Worm (Caenorhabditis elegans): ENCODE results near the gene acdh-12.
A peak's percentile ranks its signal among the peaks of the same experiment; 100 is the strongest.

The acdh-12 gene

DNA sequence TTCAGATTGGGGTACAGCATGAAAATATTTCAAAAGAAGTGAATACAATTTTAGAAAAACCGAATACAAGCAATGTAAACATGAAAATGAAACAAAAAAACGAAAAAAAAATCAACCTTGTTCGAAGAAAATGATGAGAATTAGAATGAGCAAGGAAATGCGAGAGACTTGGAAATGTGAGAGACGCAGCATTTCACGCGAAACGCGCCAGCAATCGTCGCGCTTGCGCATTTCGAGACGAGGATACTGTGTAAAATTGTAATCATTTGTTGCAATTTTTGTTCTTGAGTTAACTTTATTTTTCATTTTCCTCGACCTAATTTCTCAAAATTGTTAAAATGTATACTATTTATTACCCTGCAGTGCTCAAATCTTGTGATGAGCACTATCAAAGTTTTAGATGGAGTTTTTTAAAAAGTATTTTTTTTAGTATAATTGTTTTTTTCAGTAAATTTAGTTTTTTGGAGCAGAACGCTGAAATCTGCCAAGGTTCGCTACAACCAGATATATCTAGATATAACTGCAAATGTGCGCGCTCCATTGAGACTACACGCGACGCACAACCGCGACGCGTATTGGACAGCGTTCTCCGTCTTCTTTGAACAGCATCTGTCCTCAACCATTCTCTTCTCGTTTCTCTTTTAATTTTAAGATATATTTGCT is 43.3 kb downstream of the acdh-12 start, which contains the start of gene fust-1:
Gene fust-1, plus strand, starts transcription at position 613 of the 663 bp plus-strand sequence.
- TF ChIP-seq mdl-1 (tag; optimal IDR thresholded peaks at IDR 0.05), result peak; percentile 41
- peak; percentile 91 for TF ChIP-seq snpc-4 (tag; optimal IDR thresholded peaks at IDR 0.05)
- TF ChIP-seq elt-2 (tag; optimal IDR thresholded peaks at IDR 0.05), result peak; percentile 82
- TF ChIP-seq ama-1 (optimal IDR thresholded peaks at IDR 0.05), result peak; percentile 54
- TF ChIP-seq zag-1 (tag; optimal IDR thresholded peaks at IDR 0.05), result peak; percentile 74
- peak; percentile 22 for TF ChIP-seq elt-1 (tag; optimal IDR thresholded peaks at IDR 0.05)
- TF ChIP-seq nhr-28 (tag; optimal IDR thresholded peaks at IDR 0.05), result no peak
- TF ChIP-seq ztf-4 (tag; optimal IDR thresholded peaks at IDR 0.05), result peak; percentile 79
- peak; percentile 68 for TF ChIP-seq egl-27 (tag; optimal IDR thresholded peaks at IDR 0.05)
- peak; percentile 84 for TF ChIP-seq nhr-11 (tag; optimal IDR thresholded peaks at IDR 0.05)
- TF ChIP-seq ceh-9 (tag; optimal IDR thresholded peaks at IDR 0.05), result no peak
- peak in 1 of 2 experiments; percentile 75 for TF ChIP-seq eor-1 (tag; optimal IDR thresholded peaks at IDR 0.05)
- TF ChIP-seq unc-39 (tag; optimal IDR thresholded peaks at IDR 0.05), result no peak
- TF ChIP-seq ztf-11 (tag; optimal IDR thresholded peaks at IDR 0.05), result no peak
- peak; percentile 91 for TF ChIP-seq lin-15B (tag; optimal IDR thresholded peaks at IDR 0.05)
- TF ChIP-seq fkh-10 (GFP tag; optimal IDR thresholded peaks at IDR 0.05), result peak; percentile 65
- peak; percentile 96 for TF ChIP-seq nhr-43 (tag; optimal IDR thresholded peaks at IDR 0.05; ENCODE audit: poor library complexity, severe bottlenecking)
- peak; percentile 96 for TF ChIP-seq nhr-23 (tag; optimal IDR thresholded peaks at IDR 0.05)
- peak; percentile 86 for TF ChIP-seq ceh-28 (tag; optimal IDR thresholded peaks at IDR 0.05)
- TF ChIP-seq daf-12 (tag; optimal IDR thresholded peaks at IDR 0.05), result no peak
- TF ChIP-seq nhr-76 (tag; optimal IDR thresholded peaks at IDR 0.05), result no peak
- TF ChIP-seq lin-39 (tag; optimal IDR thresholded peaks at IDR 0.05), result peak; percentile 87
- peak; percentile 98 for TF ChIP-seq skn-1 (tag; optimal IDR thresholded peaks at IDR 0.05)
- peak in 1 of 3 experiments; percentile 66 for TF ChIP-seq elt-3 (tag; optimal IDR thresholded peaks at IDR 0.05)
- TF ChIP-seq hmg-11 (tag; optimal IDR thresholded peaks at IDR 0.05), result peak; percentile 95
- TF ChIP-seq lsy-12 (tag; optimal IDR thresholded peaks at IDR 0.05), result peak; percentile 93
- peak; percentile 82 for TF ChIP-seq pqm-1 (tag; optimal IDR thresholded peaks at IDR 0.05)
- TF ChIP-seq nhr-25 (tag; optimal IDR thresholded peaks at IDR 0.05), result peak; percentile 96
- peak; percentile 59 for TF ChIP-seq ZK546.5 (tag; optimal IDR thresholded peaks at IDR 0.05)
- TF ChIP-seq aly-2 (tag; optimal IDR thresholded peaks at IDR 0.05), result peak; percentile 61
- peak; percentile 94 for TF ChIP-seq nfya-1 (tag; optimal IDR thresholded peaks at IDR 0.05; ENCODE audit: insufficient read depth)
- no peak for TF ChIP-seq nhr-237 (tag; optimal IDR thresholded peaks at IDR 0.05)
- TF ChIP-seq fkh-2 (tag; optimal IDR thresholded peaks at IDR 0.05), result no peak
- TF ChIP-seq egl-5 (tag; optimal IDR thresholded peaks at IDR 0.05), result peak; percentile 77
- no peak for TF ChIP-seq ceh-16 (tag; optimal IDR thresholded peaks at IDR 0.05)
- TF ChIP-seq R02D3.7 (tag; optimal IDR thresholded peaks at IDR 0.05), result peak; percentile 86
- TF ChIP-seq jun-1 (tag; optimal IDR thresholded peaks at IDR 0.05), result peak; percentile 93
- TF ChIP-seq nhr-67 (tag; optimal IDR thresholded peaks at IDR 0.05), result no peak
- peak; percentile 62 for TF ChIP-seq ceh-82 (tag; optimal IDR thresholded peaks at IDR 0.05)
- TF ChIP-seq pha-4 (tag; optimal IDR thresholded peaks at IDR 0.05), result peak; percentile 99
- TF ChIP-seq unc-62 (GFP tag; optimal IDR thresholded peaks at IDR 0.05), result peak; percentile 26
- TF ChIP-seq sea-2 (GFP tag; optimal IDR thresholded peaks at IDR 0.05), result no peak
- TF ChIP-seq mml-1 (tag; optimal IDR thresholded peaks at IDR 0.05), result no peak
- peak; percentile 77 for TF ChIP-seq nhr-77 (tag; optimal IDR thresholded peaks at IDR 0.05)
- no peak for TF ChIP-seq fos-1 (tag; optimal IDR thresholded peaks at IDR 0.05)
- no peak for TF ChIP-seq nhr-12 (tag; optimal IDR thresholded peaks at IDR 0.05)
- TF ChIP-seq tbx-2 (tag; optimal IDR thresholded peaks at IDR 0.05), result peak; percentile 94

Data from whole organism, L3 larva.